Worm (Caenorhabditis elegans) whole organism, L1 larva: Measurements from ENCODE around the gene F59D12.3.

ENCODE experiments used
- F16B12.6 ChIP-seq: fragments of 150-350 bp; optimal IDR thresholded peaks from 2 replicates; lab custom pipeline; 2014; ENCODE audit warnings: missing biosample characterization, missing genetic modification characterization
- Y116A8C.19 ChIP-seq: sonication (generic microtip); optimal IDR thresholded peaks from 2 replicates; lab custom pipeline; 2016; ENCODE audit warnings: missing compliant biosample characterization, missing genetic modification characterization, borderline replicate concordance
- aha-1 ChIP-seq: fragments of 150-350 bp; optimal IDR thresholded peaks from 2 replicates; lab custom pipeline; 2014; ENCODE audit warnings: missing biosample characterization, missing genetic modification characterization
- alr-1 ChIP-seq: fragments of 200-800 bp; sonication (Bioruptor generic); optimal IDR thresholded peaks from 2 replicates; lab custom pipeline; 2018; ENCODE audit warnings: borderline replicate concordance, mild to moderate bottlenecking, missing genetic modification characterization, missing compliant biosample characterization
- ceh-63 ChIP-seq: fragments of 200-800 bp; sonication (Bioruptor generic); optimal IDR thresholded peaks from 2 replicates; lab custom pipeline; 2018; ENCODE audit warnings: mild to moderate bottlenecking, missing genetic modification characterization, missing compliant biosample characterization
- ceh-82 ChIP-seq, 3 experiments: fragments of 150-350 bp in 1 of 3; sonication (generic microtip) in 2 of 3; optimal IDR thresholded peaks; 2 replicates each; lab custom pipeline; 2014 to 2017; ENCODE audit warnings: missing biosample characterization in 3 of 3, missing genetic modification characterization in 3 of 3
- dpl-1 ChIP-seq, 3 experiments: fragments of 150-350 bp in 2 of 3; sonication (generic microtip) in 1 of 3; optimal IDR thresholded peaks; 2 replicates each; lab custom pipeline; 2014 to 2017; ENCODE audit warnings: missing biosample characterization in 3 of 3, missing genetic modification characterization in 3 of 3, missing genetic modification reagents in 3 of 3
- dsc-1 ChIP-seq: sonication (generic microtip); optimal IDR thresholded peaks from 2 replicates; lab custom pipeline; 2016; ENCODE audit warnings: mild to moderate bottlenecking, missing genetic modification characterization, missing compliant biosample characterization
- efl-1 ChIP-seq, 4 experiments: fragments of 150-350 bp; optimal IDR thresholded peaks in 3 of 4; peaks in 1 of 4; 1 replicate in 1 of 4; 2 replicates in 3 of 4; lab custom pipeline; 2014; ENCODE audit warnings: missing biosample characterization in 2 of 4, missing genetic modification characterization in 2 of 4, missing genetic modification reagents in 2 of 4
- fkh-10 ChIP-seq: sonication (generic microtip); optimal IDR thresholded peaks from 2 replicates; lab custom pipeline; 2017; ENCODE audit warnings: missing biosample characterization, missing genetic modification reagents, missing genetic modification characterization
- fkh-8 ChIP-seq: sonication (generic microtip); optimal IDR thresholded peaks from 2 replicates; lab custom pipeline; 2016; ENCODE audit warnings: mild to moderate bottlenecking, missing genetic modification characterization, missing compliant biosample characterization
- hlh-17 ChIP-seq: fragments of 200-800 bp; sonication (Bioruptor generic); optimal IDR thresholded peaks from 2 replicates; lab custom pipeline; 2018; ENCODE audit warnings: missing genetic modification characterization, mild to moderate bottlenecking, missing compliant biosample characterization, moderate library complexity, borderline replicate concordance
- hlh-4 ChIP-seq: sonication (generic microtip); optimal IDR thresholded peaks from 2 replicates; lab custom pipeline; 2016; ENCODE audit warnings: mild to moderate bottlenecking, missing genetic modification characterization, missing compliant biosample characterization
- jun-1 ChIP-seq: fragments of 150-350 bp; optimal IDR thresholded peaks from 2 replicates; lab custom pipeline; 2014; ENCODE audit warnings: missing biosample characterization, missing genetic modification reagents, missing genetic modification characterization
- lin-13 ChIP-seq: fragments of 150-350 bp; optimal IDR thresholded peaks from 2 replicates; lab custom pipeline; 2014; ENCODE audit warnings: missing biosample characterization, missing genetic modification reagents, missing genetic modification characterization
- lin-14 ChIP-seq: fragments of 200-800 bp; sonication (Bioruptor generic); optimal IDR thresholded peaks from 2 replicates; lab custom pipeline; 2018; ENCODE audit warnings: mild to moderate bottlenecking, missing genetic modification characterization, moderate library complexity, missing compliant biosample characterization
- lin-39 ChIP-seq: fragments of 150-350 bp; optimal IDR thresholded peaks from 2 replicates; lab custom pipeline; 2014; ENCODE audit warnings: missing biosample characterization, missing genetic modification reagents, missing genetic modification characterization
- lir-3 ChIP-seq: sonication (generic microtip); optimal IDR thresholded peaks from 2 replicates; lab custom pipeline; 2016; ENCODE audit warnings: mild to moderate bottlenecking, missing genetic modification characterization, moderate library complexity, missing compliant biosample characterization; ENCODE audit not compliant: poor library complexity
- lsy-2 ChIP-seq, 2 experiments: fragments of 150-350 bp; optimal IDR thresholded peaks; 2 replicates each; lab custom pipeline; 2014; ENCODE audit warnings: missing biosample characterization in 2 of 2, missing genetic modification characterization in 2 of 2
- mdl-1 ChIP-seq, 2 experiments: fragments of 150-350 bp; optimal IDR thresholded peaks; 2 replicates each; lab custom pipeline; 2014 to 2017; ENCODE audit warnings: missing biosample characterization in 2 of 2, missing genetic modification characterization in 2 of 2, inconsistent platforms in 1 of 2
- mep-1 ChIP-seq: fragments of 150-350 bp; optimal IDR thresholded peaks from 2 replicates; lab custom pipeline; 2014; ENCODE audit warnings: missing biosample characterization, missing genetic modification characterization
- nhr-19 ChIP-seq: fragments of 200-800 bp; sonication (Bioruptor generic); conservative IDR thresholded peaks from 2 replicates; pipeline ENCODE4 v1.3.6; 2022; ENCODE audit warnings: missing genetic modification characterization, missing compliant biosample characterization
- nhr-20 ChIP-seq: sonication (generic microtip); optimal IDR thresholded peaks from 2 replicates; lab custom pipeline; 2016; ENCODE audit warnings: mild to moderate bottlenecking, missing genetic modification characterization, missing compliant biosample characterization
- nhr-237 ChIP-seq: fragments of 150-350 bp; optimal IDR thresholded peaks from 2 replicates; lab custom pipeline; 2014; ENCODE audit warnings: missing biosample characterization, missing genetic modification characterization
- nhr-47 ChIP-seq: sonication (generic microtip); optimal IDR thresholded peaks from 2 replicates; lab custom pipeline; 2016; ENCODE audit warnings: mild to moderate bottlenecking, missing genetic modification characterization, moderate library complexity, missing compliant biosample characterization
- nhr-71 ChIP-seq: sonication (generic microtip); optimal IDR thresholded peaks from 2 replicates; lab custom pipeline; 2016; ENCODE audit warnings: mild to moderate bottlenecking, missing genetic modification characterization, moderate library complexity, missing compliant biosample characterization
- nhr-76 ChIP-seq: sonication (generic microtip); optimal IDR thresholded peaks from 2 replicates; lab custom pipeline; 2017; ENCODE audit warnings: missing biosample characterization, missing genetic modification characterization
- nhr-77 ChIP-seq: fragments of 150-350 bp; optimal IDR thresholded peaks from 2 replicates; lab custom pipeline; 2014; ENCODE audit warnings: missing biosample characterization, missing genetic modification characterization
- nhr-85 ChIP-seq: sonication (generic microtip); peaks from one replicate; lab custom pipeline; 2016; ENCODE audit warnings: missing genetic modification characterization, inconsistent platforms, missing compliant biosample characterization
- nhr-90 ChIP-seq: sonication (generic microtip); optimal IDR thresholded peaks from 2 replicates; lab custom pipeline; 2016; ENCODE audit warnings: mild to moderate bottlenecking, missing genetic modification characterization, missing compliant biosample characterization; ENCODE audit not compliant: poor library complexity
- pag-3 ChIP-seq: sonication (generic microtip); optimal IDR thresholded peaks from 2 replicates; lab custom pipeline; 2017; ENCODE audit warnings: missing genetic modification characterization, mild to moderate bottlenecking, missing compliant biosample characterization, antibody characterized with exemption, borderline replicate concordance; ENCODE audit not compliant: insufficient read depth
- rnt-1 ChIP-seq: sonication (generic microtip); optimal IDR thresholded peaks from 2 replicates; lab custom pipeline; 2016; ENCODE audit warnings: mild to moderate bottlenecking, missing genetic modification characterization, moderate library complexity, missing compliant biosample characterization
- skn-1 ChIP-seq: fragments of 150-350 bp; optimal IDR thresholded peaks from 2 replicates; lab custom pipeline; 2014; ENCODE audit warnings: missing biosample characterization, missing genetic modification characterization
- snu-23 ChIP-seq: sonication (generic microtip); optimal IDR thresholded peaks from 2 replicates; lab custom pipeline; 2016; ENCODE audit warnings: missing genetic modification characterization, missing compliant biosample characterization
- unc-130 ChIP-seq: fragments of 150-350 bp; optimal IDR thresholded peaks from 2 replicates; lab custom pipeline; 2017; ENCODE audit warnings: missing biosample characterization, missing genetic modification characterization, inconsistent platforms
- unc-30 ChIP-seq: sonication (generic microtip); optimal IDR thresholded peaks from 2 replicates; lab custom pipeline; 2017; ENCODE audit warnings: missing biosample characterization, missing genetic modification characterization
- unc-62 ChIP-seq: fragments of 150-350 bp; optimal IDR thresholded peaks from 2 replicates; lab custom pipeline; 2014; ENCODE audit warnings: missing biosample characterization, missing genetic modification reagents, missing genetic modification characterization
- vab-15 ChIP-seq: sonication (generic microtip); optimal IDR thresholded peaks from 2 replicates; lab custom pipeline; 2017; ENCODE audit warnings: missing genotype, mild to moderate bottlenecking, missing genetic modification characterization, missing compliant biosample characterization
- ztf-4 ChIP-seq: fragments of 150-350 bp; optimal IDR thresholded peaks from 2 replicates; lab custom pipeline; 2014; ENCODE audit warnings: missing biosample characterization, missing genetic modification characterization

F59D12.3 gene

ce11 chrX:15606585-15607276, 44.0 kb downstream of the F59D12.3 start, which contains the start of gene rab-14 (continued):
- TF ChIP-seq Y116A8C.19 (no peak), alr-1 (no peak), lin-14 (GFP tag; lab: Kevin White, UChicago) (peak; percentile 96), nhr-90 (tag; lab: Kevin White, UChicago) (no peak), fkh-8 (tag; lab: Kevin White, UChicago) (peak; percentile 95), unc-62 (GFP tag; lab: Kevin White, UChicago) (no peak), nhr-47 (tag; lab: Kevin White, UChicago) (peak; percentile 84), lin-39 (no peak)

- TF ChIP-seq unc-130 = no peak
- TF ChIP-seq nhr-47 (tag; lab: Kevin White, UChicago) = no peak
Observed at ce11 chrX:15604236-15604635, 46.5 kb downstream of the F59D12.3 start.

- peak; percentile 75 for TF ChIP-seq lin-14 (GFP tag; lab: Kevin White, UChicago)
- TF ChIP-seq fkh-8 (tag; lab: Kevin White, UChicago) = peak; percentile 86
- TF ChIP-seq nhr-71 (tag; lab: Kevin White, UChicago) = no peak
- TF ChIP-seq dpl-1 (GFP tag; optimal IDR thresholded peaks at IDR 0.05; lab: Kevin White, UChicago) = peak in 1 of 3 experiments; percentile 17
- peak; percentile 13 for TF ChIP-seq mep-1 (tag; lab: Kevin White, UChicago)
- TF ChIP-seq nhr-85 (tag; lab: Kevin White, UChicago) = peak; percentile 27
- peak; percentile 58 for TF ChIP-seq dsc-1
- no peak for TF ChIP-seq jun-1 (tag; lab: Kevin White, UChicago)
- TF ChIP-seq skn-1 (tag; lab: Kevin White, UChicago) = peak; percentile 0
- TF ChIP-seq lsy-2 (tag; optimal IDR thresholded peaks at IDR 0.05; lab: Kevin White, UChicago) = peak in 1 of 2 experiments; percentile 15
- peak in 1 of 3 experiments; percentile 33 for TF ChIP-seq ceh-82 (tag; optimal IDR thresholded peaks at IDR 0.05; lab: Kevin White, UChicago)
- peak in 1 of 2 experiments; percentile 31 for TF ChIP-seq mdl-1 (tag; optimal IDR thresholded peaks at IDR 0.05; lab: Kevin White, UChicago)
- peak in 1 of 2 experiments; percentile 9 for TF ChIP-seq efl-1 (optimal IDR thresholded peaks at IDR 0.05; lab: Kevin White, UChicago)
- TF ChIP-seq efl-1 (GFP tag; optimal IDR thresholded peaks at IDR 0.05 in 1 of 2; lab: Kevin White, UChicago) = peak in 1 of 2 experiments; percentile 85
- no peak for TF ChIP-seq pag-3 (tag; lab: Kevin White, UChicago)
- TF ChIP-seq, all 84 proteins: peak for 11
Observed at ce11 chrX:15600512-15601117, 50.2 kb downstream of the F59D12.3 start, which contains the start of gene ent-2. Gene ent-2, plus strand, starts transcription at chrX:15601067.

- TF ChIP-seq unc-62 (GFP tag; lab: Kevin White, UChicago) (peak; percentile 43), nhr-47 (tag; lab: Kevin White, UChicago) (no peak), ztf-4 (no peak), nhr-20 (tag; lab: Kevin White, UChicago) (peak; percentile 58), vab-15 (tag; lab: Kevin White, UChicago) (no peak), ceh-63 (GFP tag; lab: Kevin White, UChicago) (no peak), aha-1 (tag; lab: Kevin White, UChicago) (no peak), fkh-8 (tag; lab: Kevin White, UChicago) (no peak), dsc-1 (no peak), nhr-77 (tag; lab: Kevin White, UChicago) (no peak), lin-13 (GFP tag; lab: Kevin White, UChicago) (peak; percentile 13), nhr-19 (GFP tag; lab: Robert Waterston, UW) (peak; percentile 52), lin-39 (peak; percentile 98), lir-3 (tag; lab: Kevin White, UChicago) (peak; percentile 45), F16B12.6 (tag; lab: Kevin White, UChicago) (no peak), snu-23 (GFP tag; lab: Kevin White, UChicago) (peak; percentile 5), nhr-71 (tag; lab: Kevin White, UChicago) (peak; percentile 79), nhr-76 (tag; lab: Kevin White, UChicago) (no peak), lsy-2 (tag; optimal IDR thresholded peaks at IDR 0.05; lab: Kevin White, UChicago) (peak; percentile 45 to 48), hlh-17 (GFP tag; lab: Kevin White, UChicago) (no peak), fkh-10 (GFP tag; lab: Kevin White, UChicago) (no peak), lin-14 (GFP tag; lab: Kevin White, UChicago) (peak; percentile 60), rnt-1 (tag; lab: Kevin White, UChicago) (peak; percentile 46), hlh-4 (tag; lab: Kevin White, UChicago) (no peak), unc-30 (tag; lab: Kevin White, UChicago) (no peak), nhr-237 (tag; lab: Kevin White, UChicago) (no peak)
Observed at ce11 chrX:15599925-15600324, 50.8 kb downstream of the F59D12.3 start.
